Fruit fly (Drosophila melanogaster): ENCODE data around the gene CG43082.

- TF ChIP-seq h (GFP tag; optimal IDR thresholded peaks at IDR 0.05) (no peak), OdsH (GFP tag; optimal IDR thresholded peaks at IDR 0.05) (no peak), Vsx2 (GFP tag; optimal IDR thresholded peaks at IDR 0.05; ENCODE audit: partially characterized antibody) (no peak), br (GFP tag; optimal IDR thresholded peaks at IDR 0.05) (no peak), psq (GFP tag; optimal IDR thresholded peaks at IDR 0.05) (no peak), rgr (GFP tag; optimal IDR thresholded peaks at IDR 0.05) (no peak), Dif (GFP tag; optimal IDR thresholded peaks at IDR 0.05; ENCODE audit: partially characterized antibody) (no peak), Myc (optimal IDR thresholded peaks at IDR 0.05) (no peak), tai (GFP tag; optimal IDR thresholded peaks at IDR 0.05) (no peak), fru (GFP tag; optimal IDR thresholded peaks at IDR 0.05) (no peak), Hr83 (GFP tag; optimal IDR thresholded peaks at IDR 0.05; ENCODE audit: poor library complexity, severe bottlenecking) (no peak), woc (GFP tag; optimal IDR thresholded peaks at IDR 0.05) (no peak), pan (optimal IDR thresholded peaks at IDR 0.05) (no peak), sv (GFP tag; optimal IDR thresholded peaks at IDR 0.05) (no peak)
Observed at dm6 chr3L:15669939-15670338, 8.3 kb downstream of the CG43082 start.

Data from whole organism, wandering third instar larva.